Fruit fly (Drosophila melanogaster) whole organism: Measurements from ENCODE around the gene drongo.

Experiments used
- CG8478 ChIP-seq: fragments of >200 bp; optimal IDR thresholded peaks from 2 replicates; lab custom pipeline; 2018; ENCODE audit warnings: inconsistent platforms
- Dll ChIP-seq: fragments of >200 bp; optimal IDR thresholded peaks from 2 replicates; lab custom pipeline; 2017
- EcR ChIP-seq, 2 experiments: fragments of >200 bp; optimal IDR thresholded peaks; 2 replicates each; lab custom pipeline; 2017; ENCODE audit warnings: missing biosample characterization in 2 of 2, missing genetic modification characterization in 2 of 2, missing genetic modification reagents in 2 of 2
- usp ChIP-seq: fragments of >200 bp; optimal IDR thresholded peaks from 2 replicates; lab custom pipeline; 2017; ENCODE audit warnings: missing biosample characterization, missing genetic modification characterization, mixed read lengths

DNA sequence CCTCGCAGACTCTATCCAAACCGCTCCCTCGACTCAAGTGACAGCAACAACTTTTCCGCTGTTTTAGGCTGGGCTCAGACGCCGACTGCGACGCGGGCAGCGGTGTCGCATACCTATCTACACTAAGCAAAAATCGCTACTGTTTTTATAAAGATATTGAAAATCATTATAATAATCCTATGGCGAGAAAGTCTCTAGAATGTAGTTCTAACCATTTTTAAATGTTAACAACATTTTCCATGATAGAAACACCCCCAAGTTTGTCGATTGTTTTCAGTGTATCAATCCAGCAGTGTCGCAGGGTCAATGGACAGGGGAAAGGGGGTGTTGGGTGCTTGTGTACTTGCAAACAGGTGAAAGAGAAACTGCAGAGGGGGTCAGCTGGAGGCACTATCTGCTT is 15.0 kb upstream of the drongo start:
- TF ChIP-seq CG8478 (lab: Kevin White, UChicago) (no peak), EcR (GFP tag; optimal IDR thresholded peaks at IDR 0.05; lab: Kevin White, UChicago) (no peak), usp (GFP tag; lab: Kevin White, UChicago) (no peak), Dll (no peak)
